Worm (Caenorhabditis elegans) whole organism, L2 larva: ENCODE measurements around the gene T25D1.1.

Source experiments
- ZK546.5 ChIP-seq: sonication (generic microtip); optimal IDR thresholded peaks from 2 replicates; lab custom pipeline; 2017; ENCODE audit warnings: missing biosample characterization, missing genetic modification characterization
- ama-1 ChIP-seq: fragments of 150-350 bp; optimal IDR thresholded peaks from 2 replicates; lab custom pipeline; 2018; ENCODE audit warnings: inconsistent platforms
- mbf-1 ChIP-seq: sonication (generic microtip); optimal IDR thresholded peaks from 2 replicates; lab custom pipeline; 2017; ENCODE audit warnings: missing biosample characterization, missing genetic modification characterization
- nhr-11 ChIP-seq: fragments of 150-350 bp; optimal IDR thresholded peaks from 2 replicates; lab custom pipeline; 2014; ENCODE audit warnings: missing biosample characterization, missing genetic modification characterization
- nhr-21 ChIP-seq: fragments of 150-350 bp; optimal IDR thresholded peaks from 2 replicates; lab custom pipeline; 2014; ENCODE audit warnings: missing biosample characterization, missing genetic modification characterization

DNA sequence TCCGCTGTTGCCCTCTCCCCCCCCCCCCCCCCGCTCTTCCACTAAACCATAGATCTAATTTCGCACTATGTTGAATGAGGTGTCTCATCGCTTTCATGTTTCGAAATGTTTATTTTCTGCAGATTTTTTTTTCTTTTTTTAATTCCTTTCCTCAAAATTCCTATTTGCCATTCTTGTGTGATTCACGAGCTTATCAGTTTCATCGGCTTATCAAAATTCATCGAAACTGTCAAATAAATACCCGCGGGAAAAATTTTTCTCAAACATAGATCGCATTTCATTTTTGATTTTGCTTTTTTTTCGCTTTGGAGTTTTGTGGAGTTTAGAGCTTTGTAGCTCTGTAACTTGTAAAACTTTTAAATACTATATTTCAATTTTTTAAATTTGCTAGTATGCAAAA is 35.6 kb upstream of the T25D1.1 start:
- TF ChIP-seq ama-1 (lab: Kevin White, UChicago), result no peak
- TF ChIP-seq nhr-21 (tag; lab: Kevin White, UChicago), result no peak
- no peak for TF ChIP-seq ZK546.5
- TF ChIP-seq nhr-11, result no peak
- TF ChIP-seq mbf-1 (tag; lab: Kevin White, UChicago), result no peak
